Worm (Caenorhabditis elegans) whole organism, L2 larva: Measurements from ENCODE around the gene F53C11.4.

Source experiments
- aly-2 ChIP-seq: fragments of 150-350 bp; optimal IDR thresholded peaks from 2 replicates; lab custom pipeline; 2014; ENCODE audit warnings: missing biosample characterization, missing genetic modification characterization
- ama-1 ChIP-seq: fragments of 150-350 bp; optimal IDR thresholded peaks from 2 replicates; lab custom pipeline; 2018; ENCODE audit warnings: inconsistent platforms
- lsy-2 ChIP-seq, 2 experiments: fragments of 150-350 bp in 1 of 2; sonication (generic microtip) in 1 of 2; optimal IDR thresholded peaks; 2 replicates each; lab custom pipeline; 2014 to 2017; ENCODE audit warnings: missing biosample characterization in 2 of 2, missing genetic modification characterization in 2 of 2
- mbf-1 ChIP-seq: sonication (generic microtip); optimal IDR thresholded peaks from 2 replicates; lab custom pipeline; 2017; ENCODE audit warnings: missing biosample characterization, missing genetic modification characterization
- peb-1 ChIP-seq: fragments of 150-350 bp; optimal IDR thresholded peaks from 2 replicates; lab custom pipeline; 2014; ENCODE audit warnings: missing biosample characterization, missing genetic modification characterization
- skn-1 ChIP-seq: sonication (generic microtip); optimal IDR thresholded peaks from 2 replicates; lab custom pipeline; 2017; ENCODE audit warnings: missing biosample characterization, missing genetic modification characterization
- zag-1 ChIP-seq: fragments of 150-350 bp; optimal IDR thresholded peaks from 2 replicates; lab custom pipeline; 2014; ENCODE audit warnings: missing biosample characterization, missing genetic modification characterization
- ztf-1 ChIP-seq: fragments of 200-800 bp; sonication (Bioruptor generic); conservative IDR thresholded peaks from 2 replicates; pipeline ENCODE4 v1.3.6; 2022; ENCODE audit warnings: missing genetic modification characterization, missing compliant biosample characterization

DNA sequence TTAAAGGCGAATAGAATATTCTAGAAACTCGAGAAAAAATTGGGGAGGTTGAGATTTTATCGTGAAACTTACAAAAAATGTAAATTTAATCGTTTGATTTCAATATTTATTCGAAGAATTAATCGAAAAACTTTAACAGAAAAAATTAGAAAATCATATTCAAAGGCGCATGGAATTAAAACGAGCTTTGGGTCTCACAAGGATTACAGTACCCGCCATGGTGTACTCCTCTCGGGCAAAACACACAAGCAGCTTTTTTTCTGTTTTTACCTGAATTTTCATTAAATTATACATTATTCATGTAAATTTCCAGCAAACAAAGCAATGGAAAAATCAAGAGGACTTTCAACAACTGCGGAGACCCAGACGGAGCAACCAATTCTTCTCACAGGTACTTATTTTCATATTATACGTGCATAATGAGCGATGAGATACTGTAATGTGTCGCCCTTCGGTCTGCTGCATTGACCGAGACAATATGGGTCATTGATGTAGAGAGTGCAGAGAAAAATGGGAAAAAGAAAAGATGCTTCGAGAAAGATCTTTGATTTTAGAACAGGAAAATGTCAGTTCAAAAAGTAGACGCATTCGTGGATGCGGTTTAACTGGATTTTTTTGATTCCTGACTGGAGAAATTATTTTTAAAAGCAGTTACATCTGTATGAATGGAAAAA is at the start of gene F53C11.4, which contains the start of gene F53C11.5:
- no peak for TF ChIP-seq peb-1 (tag; lab: Kevin White, UChicago)
- no peak for TF ChIP-seq aly-2 (tag; lab: Kevin White, UChicago)
- peak in 1 of 2 experiments; percentile 77 for TF ChIP-seq lsy-2 (tag; optimal IDR thresholded peaks at IDR 0.05; lab: Kevin White, UChicago)
- no peak for TF ChIP-seq ztf-1 (GFP tag; lab: Robert Waterston, UW)
- TF ChIP-seq skn-1 (tag; lab: Kevin White, UChicago): no peak
- no peak for TF ChIP-seq zag-1 (tag; lab: Kevin White, UChicago)
- peak; percentile 32 for TF ChIP-seq ama-1 (lab: Kevin White, UChicago)
- no peak for TF ChIP-seq mbf-1
